Worm (Caenorhabditis elegans) whole organism, L2 larva: ENCODE results near the gene rpb-11.

Experiments used
- C34F6.9 ChIP-seq: fragments of 150-350 bp; optimal IDR thresholded peaks from 2 replicates; lab custom pipeline; 2014; ENCODE audit warnings: missing biosample characterization, missing genetic modification characterization
- F13H6.1 ChIP-seq: sonication (generic microtip); optimal IDR thresholded peaks from 2 replicates; lab custom pipeline; 2016; ENCODE audit warnings: missing genetic modification characterization, missing compliant biosample characterization
- R02D3.7 ChIP-seq: fragments of 150-350 bp; optimal IDR thresholded peaks from 2 replicates; lab custom pipeline; 2014; ENCODE audit warnings: missing biosample characterization, missing genetic modification characterization
- Y55F3AM.14 ChIP-seq: fragments of 200-800 bp; sonication (Bioruptor generic); optimal IDR thresholded peaks from 2 replicates; lab custom pipeline; 2018; ENCODE audit warnings: mild to moderate bottlenecking, missing genetic modification characterization, missing compliant biosample characterization
- ZK546.5 ChIP-seq: sonication (generic microtip); optimal IDR thresholded peaks from 2 replicates; lab custom pipeline; 2017; ENCODE audit warnings: missing biosample characterization, missing genetic modification characterization
- aly-2 ChIP-seq: fragments of 150-350 bp; optimal IDR thresholded peaks from 2 replicates; lab custom pipeline; 2014; ENCODE audit warnings: missing biosample characterization, missing genetic modification characterization
- ama-1 ChIP-seq: fragments of 150-350 bp; optimal IDR thresholded peaks from 2 replicates; lab custom pipeline; 2018; ENCODE audit warnings: inconsistent platforms
- blmp-1 ChIP-seq: sonication (generic microtip); optimal IDR thresholded peaks from 2 replicates; lab custom pipeline; 2017; ENCODE audit warnings: missing genetic modification characterization, mild to moderate bottlenecking, missing compliant biosample characterization, antibody characterized with exemption, moderate library complexity; ENCODE audit not compliant: insufficient read depth
- ceh-82 ChIP-seq: fragments of 150-350 bp; optimal IDR thresholded peaks from 2 replicates; lab custom pipeline; 2014; ENCODE audit warnings: missing biosample characterization, missing genetic modification characterization
- crh-2 ChIP-seq: sonication (generic microtip); optimal IDR thresholded peaks from 2 replicates; lab custom pipeline; 2017; ENCODE audit warnings: missing biosample characterization, missing genetic modification characterization
- dmd-4 ChIP-seq: sonication (generic microtip); optimal IDR thresholded peaks from 2 replicates; lab custom pipeline; 2017; ENCODE audit warnings: missing biosample characterization, missing genetic modification characterization
- elt-3 ChIP-seq: sonication (generic microtip); optimal IDR thresholded peaks from 2 replicates; lab custom pipeline; 2017; ENCODE audit warnings: missing biosample characterization, missing genetic modification characterization
- fos-1 ChIP-seq: fragments of 150-350 bp; optimal IDR thresholded peaks from 2 replicates; lab custom pipeline; 2014; ENCODE audit warnings: missing biosample characterization, missing genetic modification characterization
- gmeb-1 ChIP-seq: fragments of 150-350 bp; optimal IDR thresholded peaks from 2 replicates; lab custom pipeline; 2014; ENCODE audit warnings: missing biosample characterization, missing genetic modification characterization
- lin-11 ChIP-seq: fragments of 150-350 bp; sonication (generic microtip); optimal IDR thresholded peaks from 2 replicates; lab custom pipeline; 2014; ENCODE audit warnings: missing biosample characterization, missing genetic modification characterization, inconsistent platforms, mixed read lengths
- lin-13 ChIP-seq: fragments of 150-350 bp; optimal IDR thresholded peaks from 2 replicates; lab custom pipeline; 2014; ENCODE audit warnings: missing biosample characterization, missing genetic modification reagents, missing genetic modification characterization
- lin-39 ChIP-seq: fragments of 150-350 bp; optimal IDR thresholded peaks from 2 replicates; lab custom pipeline; 2014; ENCODE audit warnings: missing biosample characterization, missing genetic modification reagents, missing genetic modification characterization
- lsy-2 ChIP-seq, 2 experiments: fragments of 150-350 bp in 1 of 2; sonication (generic microtip) in 1 of 2; optimal IDR thresholded peaks; 2 replicates each; lab custom pipeline; 2014 to 2017; ENCODE audit warnings: missing biosample characterization in 2 of 2, missing genetic modification characterization in 2 of 2
- mab-5 ChIP-seq: fragments of 150-350 bp; optimal IDR thresholded peaks from 2 replicates; lab custom pipeline; 2014; ENCODE audit warnings: missing biosample characterization, missing genetic modification characterization
- mdl-1 ChIP-seq, 2 experiments: fragments of 150-350 bp in 1 of 2; sonication (generic microtip) in 1 of 2; optimal IDR thresholded peaks; 2 replicates each; lab custom pipeline; 2017; ENCODE audit warnings: missing biosample characterization in 2 of 2, missing genetic modification characterization in 2 of 2
- nhr-10 ChIP-seq: sonication (generic microtip); optimal IDR thresholded peaks from 2 replicates; lab custom pipeline; 2017; ENCODE audit warnings: missing biosample characterization, missing genetic modification characterization
- nhr-12 ChIP-seq: fragments of 150-350 bp; optimal IDR thresholded peaks from 2 replicates; lab custom pipeline; 2014; ENCODE audit warnings: missing biosample characterization, missing genetic modification characterization
- nhr-129 ChIP-seq: fragments of 150-350 bp; optimal IDR thresholded peaks from 2 replicates; lab custom pipeline; 2014; ENCODE audit warnings: missing biosample characterization, missing genetic modification characterization
- nhr-21 ChIP-seq: fragments of 150-350 bp; optimal IDR thresholded peaks from 2 replicates; lab custom pipeline; 2014; ENCODE audit warnings: missing biosample characterization, missing genetic modification characterization
- nhr-23 ChIP-seq: fragments of 150-350 bp; optimal IDR thresholded peaks from 2 replicates; lab custom pipeline; 2014; ENCODE audit warnings: missing biosample characterization, missing genetic modification reagents, missing genetic modification characterization
- nhr-25 ChIP-seq: fragments of 150-350 bp; sonication (generic microtip); optimal IDR thresholded peaks from 3 replicates; lab custom pipeline; 2014; ENCODE audit warnings: missing biosample characterization, missing genetic modification characterization
- nhr-6 ChIP-seq: fragments of 150-350 bp; optimal IDR thresholded peaks from 2 replicates; lab custom pipeline; 2014; ENCODE audit warnings: missing biosample characterization, missing genetic modification characterization
- nhr-77 ChIP-seq: fragments of 150-350 bp; optimal IDR thresholded peaks from 2 replicates; lab custom pipeline; 2014; ENCODE audit warnings: missing biosample characterization, missing genetic modification characterization
- peb-1 ChIP-seq: fragments of 150-350 bp; optimal IDR thresholded peaks from 2 replicates; lab custom pipeline; 2014; ENCODE audit warnings: missing biosample characterization, missing genetic modification characterization
- sem-4 ChIP-seq: fragments of 150-350 bp; optimal IDR thresholded peaks from 2 replicates; lab custom pipeline; 2014; ENCODE audit warnings: missing biosample characterization, missing genetic modification reagents, missing genetic modification characterization
- skn-1 ChIP-seq: sonication (generic microtip); optimal IDR thresholded peaks from 2 replicates; lab custom pipeline; 2017; ENCODE audit warnings: missing biosample characterization, missing genetic modification characterization
- sma-3 ChIP-seq: sonication (generic microtip); optimal IDR thresholded peaks from 2 replicates; lab custom pipeline; 2016; ENCODE audit warnings: missing genetic modification reagents, missing genetic modification characterization, missing compliant biosample characterization
- sma-9 ChIP-seq, 2 experiments: fragments of 150-350 bp in 1 of 2; sonication (generic microtip) in 1 of 2; optimal IDR thresholded peaks; 2 replicates each; lab custom pipeline; 2014 to 2016; ENCODE audit warnings: missing genetic modification characterization in 2 of 2, mild to moderate bottlenecking in 1 of 2, missing biosample characterization in 1 of 2, missing compliant biosample characterization in 1 of 2, missing genetic modification reagents in 1 of 2, moderate library complexity in 1 of 2
- snpc-4 ChIP-seq: fragments of 150-350 bp; optimal IDR thresholded peaks from 2 replicates; lab custom pipeline; 2014; ENCODE audit warnings: missing biosample characterization, missing genetic modification characterization
- unc-39 ChIP-seq: fragments of 150-350 bp; optimal IDR thresholded peaks from 2 replicates; lab custom pipeline; 2014; ENCODE audit warnings: missing biosample characterization, missing genetic modification characterization
- unc-55 ChIP-seq: fragments of 150-350 bp; sonication (generic microtip); optimal IDR thresholded peaks from 3 replicates; lab custom pipeline; 2014; ENCODE audit warnings: missing biosample characterization, missing genetic modification reagents, missing genetic modification characterization
- zag-1 ChIP-seq: fragments of 150-350 bp; optimal IDR thresholded peaks from 2 replicates; lab custom pipeline; 2014; ENCODE audit warnings: missing biosample characterization, missing genetic modification characterization
- ztf-1 ChIP-seq: fragments of 200-800 bp; sonication (Bioruptor generic); conservative IDR thresholded peaks from 2 replicates; pipeline ENCODE4 v1.3.6; 2022; ENCODE audit warnings: missing genetic modification characterization, missing compliant biosample characterization
- ztf-11 ChIP-seq: sonication (generic microtip); optimal IDR thresholded peaks from 2 replicates; lab custom pipeline; 2017; ENCODE audit warnings: missing biosample characterization, missing genetic modification characterization
- ztf-4 ChIP-seq: fragments of 150-350 bp; optimal IDR thresholded peaks from 2 replicates; lab custom pipeline; 2014; ENCODE audit warnings: missing biosample characterization, missing genetic modification characterization

Gene rpb-11

ce11 chrII:14037484-14038303 lies 22.2 kb upstream of the rpb-11 start:
- TF ChIP-seq C34F6.9 (tag; lab: Kevin White, UChicago) (peak; percentile 18), crh-2 (peak; percentile 26), lsy-2 (tag; optimal IDR thresholded peaks at IDR 0.05; lab: Kevin White, UChicago) (no peak)

- TF ChIP-seq lin-13 (GFP tag; lab: Kevin White, UChicago) (no peak), lin-39 (tag; lab: Kevin White, UChicago) (no peak), crh-2 (no peak), ceh-82 (tag; lab: Kevin White, UChicago) (no peak), sem-4 (tag; lab: Kevin White, UChicago) (no peak), mab-5 (tag; lab: Kevin White, UChicago) (no peak), nhr-23 (tag; lab: Kevin White, UChicago) (no peak), F13H6.1 (tag; lab: Kevin White, UChicago) (peak; percentile 0), aly-2 (tag; lab: Kevin White, UChicago) (no peak), nhr-129 (no peak), unc-55 (no peak), ZK546.5 (tag; lab: Kevin White, UChicago) (no peak), R02D3.7 (tag; lab: Kevin White, UChicago) (no peak), snpc-4 (no peak), ztf-4 (tag; lab: Kevin White, UChicago) (no peak), peb-1 (no peak), sma-9 (GFP tag; optimal IDR thresholded peaks at IDR 0.05; lab: Kevin White, UChicago) (peak; percentile 37), sma-9 (tag; optimal IDR thresholded peaks at IDR 0.05; lab: Kevin White, UChicago) (no peak), lin-11 (tag; lab: Kevin White, UChicago) (no peak), nhr-6 (tag; lab: Kevin White, UChicago) (no peak), lsy-2 (tag; optimal IDR thresholded peaks at IDR 0.05; lab: Kevin White, UChicago) (no peak), fos-1 (tag; lab: Kevin White, UChicago) (peak; percentile 32), blmp-1 (tag; lab: Kevin White, UChicago) (no peak), unc-39 (tag; lab: Kevin White, UChicago) (no peak), elt-3 (tag; lab: Kevin White, UChicago) (no peak), zag-1 (no peak), nhr-12 (tag; lab: Kevin White, UChicago) (no peak), ztf-11 (tag; lab: Kevin White, UChicago) (no peak), skn-1 (tag; lab: Kevin White, UChicago) (no peak), nhr-21 (tag; lab: Kevin White, UChicago) (no peak), ama-1 (no peak), nhr-10 (tag; lab: Kevin White, UChicago) (no peak), nhr-25 (tag; lab: Kevin White, UChicago) (no peak), ztf-1 (GFP tag; lab: Robert Waterston, UW) (no peak), gmeb-1 (tag; lab: Kevin White, UChicago) (no peak), mdl-1 (tag; optimal IDR thresholded peaks at IDR 0.05; lab: Kevin White, UChicago) (peak in 1 of 2 experiments; percentile 33), nhr-77 (no peak), Y55F3AM.14 (GFP tag; lab: Kevin White, UChicago) (no peak), dmd-4 (tag; lab: Kevin White, UChicago) (no peak), sma-3 (GFP tag; lab: Kevin White, UChicago) (peak; percentile 0)
Observed at ce11 chrII:14038331-14038730, 21.6 kb upstream of the rpb-11 start.

- TF ChIP-seq ama-1: peak; percentile 37
- no peak for TF ChIP-seq mdl-1 (tag; optimal IDR thresholded peaks at IDR 0.05; lab: Kevin White, UChicago)
Observed at ce11 chrII:14039811-14040203, 20.1 kb upstream of the rpb-11 start.
